Fruit fly (Drosophila melanogaster): ENCODE data around the gene Fim.
A peak's percentile ranks its signal among the peaks of the same experiment; 100 is the strongest.

The Fim gene

DNA sequence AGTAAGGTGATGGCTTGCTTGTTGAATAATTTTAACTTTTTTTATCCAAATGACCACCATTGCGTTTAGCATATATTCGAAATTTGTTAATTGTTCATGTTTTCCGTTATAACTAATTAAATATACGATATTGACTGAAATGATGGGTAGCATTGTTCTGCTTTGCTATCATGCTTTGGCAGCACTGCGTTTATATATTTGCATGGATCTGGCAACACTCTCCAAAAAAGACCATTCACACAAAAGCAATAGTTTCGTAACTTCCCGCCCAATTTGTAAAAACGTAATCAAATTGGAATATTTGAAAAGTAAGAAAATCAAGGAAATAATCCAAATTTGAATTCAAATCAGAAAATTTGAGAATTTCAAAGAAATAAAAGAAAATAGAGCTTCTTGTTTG is 3.8 kb upstream of the Fim start (continued):
- TF ChIP-seq CG17361 (GFP tag; IDR thresholded peaks at IDR 0.05) (0 out of 3 replicates have a peak, but pooled peaks have one; percentile 11), Med (GFP tag) (peak; percentile 67), eve (GFP tag; optimal IDR thresholded peaks at IDR 0.05) (no peak), CG33213 (GFP tag; optimal IDR thresholded peaks at IDR 0.05) (peak; percentile 67), Dip2 (GFP tag; IDR thresholded peaks at IDR 0.05) (no peak), Dad (GFP tag; optimal IDR thresholded peaks at IDR 0.05) (no peak), otp (GFP tag; IDR thresholded peaks at IDR 0.05) (no peak), CG1233 (GFP tag; optimal IDR thresholded peaks at IDR 0.05) (no peak), HLH4C (GFP tag; IDR thresholded peaks at IDR 0.05; ENCODE audit: partially characterized antibody) (peak; percentile 46; the same call in 2 of the 3 replicates), MESR4 (GFP tag; optimal IDR thresholded peaks at IDR 0.05) (peak; percentile 15), Dbx (GFP tag; IDR thresholded peaks at IDR 0.05) (no peak), Doc3 (GFP tag; IDR thresholded peaks at IDR 0.05; ENCODE audit: partially characterized antibody) (peak; percentile 42; the same call in 1 of the 3 replicates), Lhr (GFP tag; optimal IDR thresholded peaks at IDR 0.05) (peak; percentile 93), grau (tag; optimal IDR thresholded peaks at IDR 0.05) (peak; percentile 2), ranshi (GFP tag; IDR thresholded peaks at IDR 0.05) (no peak), CG8290 (GFP tag; optimal IDR thresholded peaks at IDR 0.05) (no peak), CG8290 (tag; optimal IDR thresholded peaks at IDR 0.05) (peak in 1 of 2 experiments; percentile 66), CG12104 (GFP tag; optimal IDR thresholded peaks at IDR 0.05) (no peak), ato (GFP tag; IDR thresholded peaks at IDR 0.05; ENCODE audit: partially characterized antibody) (peak; percentile 63), CG17612 (GFP tag; IDR thresholded peaks at IDR 0.05) (no peak), cg (GFP tag; optimal IDR thresholded peaks at IDR 0.05) (no peak), exex (tag; optimal IDR thresholded peaks at IDR 0.05) (peak; percentile 44), CoRest (tag; optimal IDR thresholded peaks at IDR 0.05) (peak; percentile 51), cwo (GFP tag; optimal IDR thresholded peaks at IDR 0.05) (peak; percentile 81), BEAF-32 (GFP tag; optimal IDR thresholded peaks at IDR 0.05) (peak; percentile 57), Bgb (GFP tag; IDR thresholded peaks at IDR 0.05; ENCODE audit: partially characterized antibody) (peak; percentile 68), Abd-B (GFP tag; optimal IDR thresholded peaks at IDR 0.05) (peak; percentile 76), Scr (GFP tag; IDR thresholded peaks at IDR 0.05; ENCODE audit: partially characterized antibody) (peak; percentile 47), CG34224 (GFP tag; IDR thresholded peaks at IDR 0.05; ENCODE audit: partially characterized antibody) (peak; percentile 85), CG9609 (GFP tag; optimal IDR thresholded peaks at IDR 0.05) (no peak), CG13624 (GFP tag; optimal IDR thresholded peaks at IDR 0.05) (no peak), CG11504 (tag; optimal IDR thresholded peaks at IDR 0.05) (peak; percentile 5), Opbp (GFP tag; IDR thresholded peaks at IDR 0.05; ENCODE audit: partially characterized antibody) (peak; percentile 61; the same call in 2 of the 3 replicates), sens (GFP tag) (peak; percentile 56), Trl (optimal IDR thresholded peaks at IDR 0.05) (peak in 1 of 2 experiments; percentile 2), Trl (GFP tag; optimal IDR thresholded peaks at IDR 0.05) (no peak), CG17829 (tag; optimal IDR thresholded peaks at IDR 0.05) (peak; percentile 39), NC2β (GFP tag; optimal IDR thresholded peaks at IDR 0.05) (peak; percentile 2), Sox100B (GFP tag; optimal IDR thresholded peaks at IDR 0.05) (no peak), CTCF (GFP tag; optimal IDR thresholded peaks at IDR 0.05) (peak; percentile 10), Vsx1 (GFP tag; optimal IDR thresholded peaks at IDR 0.05) (peak; percentile 66), MBD-R2 (GFP tag; IDR thresholded peaks at IDR 0.05) (peak; percentile 45; the same call in 1 of the 2 replicates), HmgZ (tag; optimal IDR thresholded peaks at IDR 0.05) (peak; percentile 64), amos (GFP tag; IDR thresholded peaks at IDR 0.05; ENCODE audit: partially characterized antibody) (peak; percentile 69), CG10267 (tag; optimal IDR thresholded peaks at IDR 0.05) (peak; percentile 39), Nf-YA (GFP tag; IDR thresholded peaks at IDR 0.05) (no peak), B-H2 (GFP tag; optimal IDR thresholded peaks at IDR 0.05) (peak; percentile 65), phol (tag; optimal IDR thresholded peaks at IDR 0.05) (peak; percentile 25), CG17912 (GFP tag; optimal IDR thresholded peaks at IDR 0.05) (peak; percentile 35), pb (GFP tag; optimal IDR thresholded peaks at IDR 0.05) (no peak), Usf (GFP tag; optimal IDR thresholded peaks at IDR 0.05) (no peak)

All from whole organism, embryonic.